Fruit fly (Drosophila melanogaster) whole organism: ENCODE results near the gene CG6277.

Experiments
- Dll ChIP-seq: fragments of >200 bp; optimal IDR thresholded peaks from 2 replicates; lab custom pipeline; 2017
- EcR ChIP-seq, 2 experiments: fragments of >200 bp; optimal IDR thresholded peaks; 2 replicates each; lab custom pipeline; 2017; ENCODE audit warnings: missing biosample characterization in 2 of 2, missing genetic modification characterization in 2 of 2, missing genetic modification reagents in 2 of 2
- usp ChIP-seq: fragments of >200 bp; optimal IDR thresholded peaks from 2 replicates; lab custom pipeline; 2017; ENCODE audit warnings: missing biosample characterization, missing genetic modification characterization, mixed read lengths

- TF ChIP-seq EcR (GFP tag; optimal IDR thresholded peaks at IDR 0.05; lab: Kevin White, UChicago): no peak
- no peak for TF ChIP-seq Dll
- TF ChIP-seq usp (GFP tag; lab: Kevin White, UChicago): no peak
Observed at dm6 chr3R:27070906-27071498, 48.0 kb upstream of the CG6277 start.
